Worm (Caenorhabditis elegans): ENCODE data around the gene gon-14.

gon-14 gene

ce11 chrV:6611058-6611457 is at the start of gene gon-14:
gon-14 (minus strand) TSS chrV:6611158.
- no peak for TF ChIP-seq flt-1 (GFP tag; IDR thresholded peaks at IDR 0.05)
- no peak for TF ChIP-seq tab-1 (GFP tag; IDR thresholded peaks at IDR 0.05)
- no peak for TF ChIP-seq ref-1 (GFP tag; conservative IDR thresholded peaks at IDR 0.05)

- no peak for TF ChIP-seq ztf-29 (GFP tag; IDR thresholded peaks at IDR 0.05)
- TF ChIP-seq cog-1 (tag; optimal IDR thresholded peaks at IDR 0.05): no peak
- no peak for TF ChIP-seq med-1 (GFP tag; optimal IDR thresholded peaks at IDR 0.05; ENCODE audit: insufficient read depth)
- no peak for TF ChIP-seq klf-2 (GFP tag; conservative IDR thresholded peaks at IDR 0.05)
- no peak for TF ChIP-seq tab-1 (GFP tag; IDR thresholded peaks at IDR 0.05)
- no peak for TF ChIP-seq ztf-23 (GFP tag; IDR thresholded peaks at IDR 0.05)
- no peak for TF ChIP-seq T22C8.4 (GFP tag; IDR thresholded peaks at IDR 0.05)
- no peak for TF ChIP-seq flt-1 (GFP tag; IDR thresholded peaks at IDR 0.05)
- no peak for TF ChIP-seq ref-1 (GFP tag; conservative IDR thresholded peaks at IDR 0.05)
Measured at ce11 chrV:6659533-6659932, 48.6 kb upstream of the gon-14 start.

- TF ChIP-seq flt-1 (GFP tag; IDR thresholded peaks at IDR 0.05) (no peak), klf-2 (GFP tag; conservative IDR thresholded peaks at IDR 0.05) (no peak), T22C8.4 (GFP tag; IDR thresholded peaks at IDR 0.05) (no peak), ztf-23 (GFP tag; IDR thresholded peaks at IDR 0.05) (no peak), ref-1 (GFP tag; conservative IDR thresholded peaks at IDR 0.05) (no peak), tab-1 (GFP tag; IDR thresholded peaks at IDR 0.05) (no peak), med-1 (GFP tag; optimal IDR thresholded peaks at IDR 0.05; ENCODE audit: insufficient read depth) (no peak), ztf-29 (GFP tag; IDR thresholded peaks at IDR 0.05) (no peak), cog-1 (tag; optimal IDR thresholded peaks at IDR 0.05) (no peak)
Measured at ce11 chrV:6658765-6659164, 47.8 kb upstream of the gon-14 start.

- TF ChIP-seq tab-1 (GFP tag; IDR thresholded peaks at IDR 0.05) (no peak), ref-1 (GFP tag; conservative IDR thresholded peaks at IDR 0.05) (no peak), T22C8.4 (GFP tag; IDR thresholded peaks at IDR 0.05) (no peak), flt-1 (GFP tag; IDR thresholded peaks at IDR 0.05) (no peak), ztf-23 (GFP tag; IDR thresholded peaks at IDR 0.05) (no peak), med-1 (GFP tag; optimal IDR thresholded peaks at IDR 0.05; ENCODE audit: insufficient read depth) (no peak), cog-1 (tag; optimal IDR thresholded peaks at IDR 0.05) (no peak), klf-2 (GFP tag; conservative IDR thresholded peaks at IDR 0.05) (no peak), ztf-29 (GFP tag; IDR thresholded peaks at IDR 0.05) (no peak)
Measured at ce11 chrV:6657532-6658259, 46.7 kb upstream of the gon-14 start.

- TF ChIP-seq ztf-23 (GFP tag; IDR thresholded peaks at IDR 0.05): no peak
- TF ChIP-seq cog-1 (tag; optimal IDR thresholded peaks at IDR 0.05): no peak
- peak; percentile 89 for TF ChIP-seq T22C8.4 (GFP tag; IDR thresholded peaks at IDR 0.05)
Measured at ce11 chrV:6656451-6657115, 45.6 kb upstream of the gon-14 start, which contains the start of gene snb-1. snb-1 (minus strand) TSS chrV:6656501.

- no peak for TF ChIP-seq ztf-29 (GFP tag; IDR thresholded peaks at IDR 0.05)
- no peak for TF ChIP-seq med-1 (GFP tag; optimal IDR thresholded peaks at IDR 0.05; ENCODE audit: insufficient read depth)
- no peak for TF ChIP-seq T22C8.4 (GFP tag; IDR thresholded peaks at IDR 0.05)
Measured at ce11 chrV:6655174-6655573, 44.2 kb upstream of the gon-14 start, which contains the start of gene syx-18. syx-18 (minus strand) TSS chrV:6655449.

ce11 chrV:6652051-6652450 is 41.1 kb upstream of the gon-14 start, which contains the start of gene T10H9.8:
T10H9.8 (plus strand) TSS chrV:6652351.
- TF ChIP-seq flt-1 (GFP tag; IDR thresholded peaks at IDR 0.05) (no peak), med-1 (GFP tag; optimal IDR thresholded peaks at IDR 0.05; ENCODE audit: insufficient read depth) (no peak), T22C8.4 (GFP tag; IDR thresholded peaks at IDR 0.05) (no peak), ref-1 (GFP tag; conservative IDR thresholded peaks at IDR 0.05) (no peak), tab-1 (GFP tag; IDR thresholded peaks at IDR 0.05) (no peak), ztf-29 (GFP tag; IDR thresholded peaks at IDR 0.05) (no peak), cog-1 (tag; optimal IDR thresholded peaks at IDR 0.05) (no peak), klf-2 (GFP tag; conservative IDR thresholded peaks at IDR 0.05) (no peak), ztf-23 (GFP tag; IDR thresholded peaks at IDR 0.05) (no peak)

ce11 chrV:6650508-6650907 is 39.5 kb upstream of the gon-14 start:
- TF ChIP-seq klf-2 (GFP tag; conservative IDR thresholded peaks at IDR 0.05): no peak
- TF ChIP-seq med-1 (GFP tag; optimal IDR thresholded peaks at IDR 0.05; ENCODE audit: insufficient read depth): no peak
- TF ChIP-seq tab-1 (GFP tag; IDR thresholded peaks at IDR 0.05): no peak
- TF ChIP-seq flt-1 (GFP tag; IDR thresholded peaks at IDR 0.05): no peak
- TF ChIP-seq cog-1 (tag; optimal IDR thresholded peaks at IDR 0.05): no peak
- TF ChIP-seq ztf-23 (GFP tag; IDR thresholded peaks at IDR 0.05): no peak
- TF ChIP-seq T22C8.4 (GFP tag; IDR thresholded peaks at IDR 0.05): no peak
- TF ChIP-seq ref-1 (GFP tag; conservative IDR thresholded peaks at IDR 0.05): no peak

ce11 chrV:6649317-6649716 is 38.4 kb upstream of the gon-14 start, which contains the start of gene T10H9.1:
T10H9.1 (plus strand) TSS chrV:6649617.
- TF ChIP-seq cog-1 (tag; optimal IDR thresholded peaks at IDR 0.05): no peak

ce11 chrV:6645810-6646209 is 34.9 kb upstream of the gon-14 start:
- no peak for TF ChIP-seq klf-2 (GFP tag; conservative IDR thresholded peaks at IDR 0.05)
- TF ChIP-seq ref-1 (GFP tag; conservative IDR thresholded peaks at IDR 0.05): no peak
- no peak for TF ChIP-seq T22C8.4 (GFP tag; IDR thresholded peaks at IDR 0.05)
- no peak for TF ChIP-seq ztf-29 (GFP tag; IDR thresholded peaks at IDR 0.05)
- no peak for TF ChIP-seq med-1 (GFP tag; optimal IDR thresholded peaks at IDR 0.05; ENCODE audit: insufficient read depth)
- no peak for TF ChIP-seq tab-1 (GFP tag; IDR thresholded peaks at IDR 0.05)
- no peak for TF ChIP-seq flt-1 (GFP tag; IDR thresholded peaks at IDR 0.05)
- TF ChIP-seq cog-1 (tag; optimal IDR thresholded peaks at IDR 0.05): no peak

Measured in whole organism, midembryonic.